Fruit fly (Drosophila melanogaster): ENCODE data around the gene Ir94e.

DNA sequence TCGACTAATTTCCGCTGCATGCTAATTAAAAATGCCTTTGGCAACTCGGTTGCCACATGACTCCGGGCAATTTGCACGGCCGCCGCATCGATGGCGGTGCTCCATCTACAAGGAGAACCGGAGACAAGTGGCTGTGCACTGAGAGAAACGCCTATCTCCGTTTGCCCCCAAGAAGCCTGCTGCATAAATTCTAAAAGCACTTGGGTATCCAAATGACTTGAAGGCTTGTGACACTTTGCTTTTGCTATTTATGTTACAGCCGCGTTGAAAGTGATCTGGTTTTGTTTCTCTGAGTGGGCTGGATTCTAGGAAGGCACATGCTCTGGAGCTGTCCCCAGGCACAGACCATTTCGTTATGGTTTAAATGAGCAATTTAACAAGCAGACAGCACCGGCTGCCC, 13.1 kb upstream of the Ir94e start:
- TF ChIP-seq CG8159 (tag; optimal IDR thresholded peaks at IDR 0.05) = peak; percentile 24
- no peak for TF ChIP-seq EcR (GFP tag; optimal IDR thresholded peaks at IDR 0.05)
- peak; percentile 53 for TF ChIP-seq CG17806 (tag; optimal IDR thresholded peaks at IDR 0.05)
- TF ChIP-seq Ets98B (GFP tag; IDR thresholded peaks at IDR 0.05) = peak; percentile 56
- peak; percentile 79 for TF ChIP-seq fd96Ca (GFP tag; IDR thresholded peaks at IDR 0.05)
